Fruit fly (Drosophila melanogaster) whole organism, wandering third instar larva: ENCODE data around the gene CG32440.

Experiments
- Abd-B ChIP-seq: fragments of >200 bp; optimal IDR thresholded peaks from 2 replicates; lab custom pipeline; 2017; ENCODE audit warnings: missing biosample characterization, missing genetic modification characterization
- Dfd ChIP-seq: fragments of >200 bp; optimal IDR thresholded peaks from 2 replicates; lab custom pipeline; 2017; ENCODE audit warnings: missing biosample characterization, missing genetic modification characterization
- Jra ChIP-seq: sonication (Bioruptor generic); optimal IDR thresholded peaks from 2 replicates; lab custom pipeline; 2016; ENCODE audit warnings: missing biosample characterization, missing genetic modification characterization
- Mio ChIP-seq: sonication (Bioruptor generic); optimal IDR thresholded peaks from 2 replicates; lab custom pipeline; 2016; ENCODE audit warnings: missing biosample characterization, missing genetic modification characterization
- Myc ChIP-seq: fragments of >200 bp; optimal IDR thresholded peaks from 2 replicates; lab custom pipeline; 2017
- N ChIP-seq: fragments of >200 bp; optimal IDR thresholded peaks from 2 replicates; lab custom pipeline; 2018; ENCODE audit warnings: missing biosample characterization, missing external identifiers, missing genetic modification characterization
- Rel ChIP-seq, 2 experiments: fragments of 200-800 bp; sonication (Bioruptor generic) in 1 of 2; optimal IDR thresholded peaks; 2 replicates in 1 of 2; 3 replicates in 1 of 2; lab custom pipeline; 2016 to 2019; ENCODE audit warnings: mild to moderate bottlenecking in 2 of 2, missing biosample characterization in 2 of 2, missing genetic modification characterization in 2 of 2, moderate library complexity in 1 of 2
- Vsx2 ChIP-seq: fragments of 200-300, 225-300 bp; sonication (Bioruptor generic); optimal IDR thresholded peaks from 2 replicates; lab custom pipeline; 2018; ENCODE audit warnings: missing biosample characterization, missing genetic modification characterization; ENCODE audit not compliant: partially characterized antibody
- ey ChIP-seq: fragments of 200-800 bp; sonication (Bioruptor generic); optimal IDR thresholded peaks from 2 replicates; lab custom pipeline; 2016; ENCODE audit warnings: missing biosample characterization, missing genetic modification characterization
- foxo ChIP-seq, 2 experiments: fragments of 200-800 bp; sonication (Bioruptor generic); optimal IDR thresholded peaks; 2 replicates in 1 of 2; 3 replicates in 1 of 2; lab custom pipeline; 2016 to 2017; ENCODE audit warnings: missing biosample characterization in 2 of 2, missing genetic modification characterization in 2 of 2
- h ChIP-seq: fragments of 200-800 bp; sonication (Bioruptor generic); optimal IDR thresholded peaks from 3 replicates; lab custom pipeline; 2016; ENCODE audit warnings: missing biosample characterization, mild to moderate bottlenecking, missing genetic modification characterization
- lola ChIP-seq: fragments of >200 bp; optimal IDR thresholded peaks from 2 replicates; lab custom pipeline; 2017; ENCODE audit warnings: missing biosample characterization, missing genetic modification characterization
- pan ChIP-seq: fragments of >200 bp; optimal IDR thresholded peaks from 2 replicates; lab custom pipeline; 2017
- sage ChIP-seq: fragments of 200-800 bp; sonication (Bioruptor generic); optimal IDR thresholded peaks from 2 replicates; lab custom pipeline; 2016; ENCODE audit warnings: missing biosample characterization, mild to moderate bottlenecking, missing genetic modification characterization

- TF ChIP-seq lola (GFP tag; lab: Kevin White, UChicago) = no peak
- TF ChIP-seq Abd-B (GFP tag; lab: Kevin White, UChicago) = no peak
- no peak for TF ChIP-seq pan
- no peak for TF ChIP-seq Jra (GFP tag; lab: Kevin White, UChicago)
- TF ChIP-seq h (GFP tag; lab: Kevin White, UChicago) = no peak
- no peak for TF ChIP-seq N (GFP tag; lab: Kevin White, UChicago)
- TF ChIP-seq foxo (GFP tag; optimal IDR thresholded peaks at IDR 0.05; lab: Kevin White, UChicago) = no peak
- TF ChIP-seq Rel (GFP tag; optimal IDR thresholded peaks at IDR 0.05; lab: Kevin White, UChicago) = no peak
- TF ChIP-seq Rel (tag; optimal IDR thresholded peaks at IDR 0.05; lab: Kevin White, UChicago) = no peak
- TF ChIP-seq ey (GFP tag; lab: Kevin White, UChicago) = no peak
- no peak for TF ChIP-seq Vsx2
- no peak for TF ChIP-seq Dfd (GFP tag; lab: Kevin White, UChicago)
- TF ChIP-seq Myc (lab: Kevin White, UChicago) = no peak
- no peak for TF ChIP-seq Mio (GFP tag; lab: Kevin White, UChicago)
- no peak for TF ChIP-seq sage (GFP tag; lab: Kevin White, UChicago)
Measured at dm6 chr3L:21357383-21357782, 2.6 kb upstream of the CG32440 start, which contains the start of gene CG32437.
